Worm (Caenorhabditis elegans): ENCODE measurements around the gene W02A2.9.

The W02A2.9 gene

ce11 chrIV:13318773-13319172 is 28.7 kb upstream of the W02A2.9 start (continued):
- no peak for TF ChIP-seq F37B4.10 (GFP tag; IDR thresholded peaks at IDR 0.05)
- no peak for TF ChIP-seq sdz-38 (tag; optimal IDR thresholded peaks at IDR 0.05)
- TF ChIP-seq nhr-179 (tag; optimal IDR thresholded peaks at IDR 0.05), result no peak
- no peak for TF ChIP-seq madf-3 (GFP tag; IDR thresholded peaks at IDR 0.05)
- TF ChIP-seq F22D6.2 (tag; optimal IDR thresholded peaks at IDR 0.05), result no peak
- TF ChIP-seq tlf-1 (GFP tag; optimal IDR thresholded peaks at IDR 0.05), result peak; percentile 83
- no peak for TF ChIP-seq aptf-2 (GFP tag; conservative IDR thresholded peaks at IDR 0.05)
- TF ChIP-seq ZK185.1 (tag; optimal IDR thresholded peaks at IDR 0.05; ENCODE audit: poor library complexity, severe bottlenecking), result no peak
- peak; percentile 31 for TF ChIP-seq lin-54 (GFP tag; optimal IDR thresholded peaks at IDR 0.05)
- no peak for TF ChIP-seq akir-1 (GFP tag; optimal IDR thresholded peaks at IDR 0.05)
- peak; percentile 52 for TF ChIP-seq madf-6 (GFP tag; IDR thresholded peaks at IDR 0.05)
- peak; percentile 30 for TF ChIP-seq ztf-3 (GFP tag; optimal IDR thresholded peaks at IDR 0.05)
- TF ChIP-seq chd-7 (tag; optimal IDR thresholded peaks at IDR 0.05), result peak; percentile 76
- TF ChIP-seq Y56A3A.18 (GFP tag; IDR thresholded peaks at IDR 0.05), result 0 out of 2 replicates have a peak, but pooled peaks have one; percentile 56
- peak; percentile 51; the same call in 1 of the 2 replicates for TF ChIP-seq hsf-1 (GFP tag; IDR thresholded peaks at IDR 0.05)
- TF ChIP-seq F49E8.2 (tag; optimal IDR thresholded peaks at IDR 0.05; ENCODE audit: insufficient read depth), result no peak
- no peak for TF ChIP-seq lsy-27 (tag; optimal IDR thresholded peaks at IDR 0.05; ENCODE audit: borderline replicate concordance, insufficient read depth)
- TF ChIP-seq dpff-1 (tag; optimal IDR thresholded peaks at IDR 0.05), result no peak
- 0 out of 2 replicates have a peak, but pooled peaks have one; percentile 49 for TF ChIP-seq egl-44 (GFP tag; IDR thresholded peaks at IDR 0.05)
- no peak for TF ChIP-seq hmg-20 (GFP tag; IDR thresholded peaks at IDR 0.05)
- TF ChIP-seq cebp-1 (GFP tag; IDR thresholded peaks at IDR 0.05), result peak; percentile 67
- TF ChIP-seq cebp-1 (tag; optimal IDR thresholded peaks at IDR 0.05), result peak; percentile 74
- TF ChIP-seq aptf-3 (GFP tag; IDR thresholded peaks at IDR 0.05), result no peak
- TF ChIP-seq T26A5.8 (tag; optimal IDR thresholded peaks at IDR 0.05), result no peak
- no peak for TF ChIP-seq gei-17 (GFP tag; optimal IDR thresholded peaks at IDR 0.05)
- TF ChIP-seq T07F8.4 (tag; optimal IDR thresholded peaks at IDR 0.05), result no peak
- TF ChIP-seq ztf-28 (GFP tag; IDR thresholded peaks at IDR 0.05), result no peak
- peak; percentile 10; the same call in 1 of the 2 replicates for TF ChIP-seq hmg-1.2 (GFP tag; IDR thresholded peaks at IDR 0.05)
- TF ChIP-seq lag-1 (GFP tag; IDR thresholded peaks at IDR 0.05), result no peak
- no peak for TF ChIP-seq efl-1 (GFP tag; optimal IDR thresholded peaks at IDR 0.05)
- no peak for TF ChIP-seq mxl-1 (tag; optimal IDR thresholded peaks at IDR 0.05)
- peak; percentile 82 for TF ChIP-seq nfyb-1 (GFP tag; IDR thresholded peaks at IDR 0.05)
- TF ChIP-seq B0261.1 (tag; optimal IDR thresholded peaks at IDR 0.05), result no peak
- TF ChIP-seq C17E4.6 (GFP tag; IDR thresholded peaks at IDR 0.05), result no peak
- TF ChIP-seq somi-1 (GFP tag; optimal IDR thresholded peaks at IDR 0.05), result no peak
- no peak for TF ChIP-seq egrh-3 (GFP tag; IDR thresholded peaks at IDR 0.05)
- no peak for TF ChIP-seq F39B2.1 (GFP tag; IDR thresholded peaks at IDR 0.05)
- TF ChIP-seq attf-5 (GFP tag; optimal IDR thresholded peaks at IDR 0.05), result peak; percentile 25
- no peak for TF ChIP-seq B0035.1 (tag; optimal IDR thresholded peaks at IDR 0.05)
- no peak for TF ChIP-seq ztf-25 (GFP tag; IDR thresholded peaks at IDR 0.05)
- no peak for TF ChIP-seq ceh-100 (GFP tag; IDR thresholded peaks at IDR 0.05)
- peak in 1 of 2 experiments; percentile 54 for TF ChIP-seq let-607 (tag; optimal IDR thresholded peaks at IDR 0.05)
- TF ChIP-seq snpc-4 (GFP tag; optimal IDR thresholded peaks at IDR 0.05), result no peak
- TF ChIP-seq snpc-4 (tag; optimal IDR thresholded peaks at IDR 0.05), result peak in 2 of 4 experiments; percentile 5 to 53
- TF ChIP-seq bed-1 (GFP tag; IDR thresholded peaks at IDR 0.05), result no peak
- no peak for TF ChIP-seq ccch-3 (GFP tag; optimal IDR thresholded peaks at IDR 0.05)
- TF ChIP-seq unc-62 (GFP tag; optimal IDR thresholded peaks at IDR 0.05), result no peak
- TF ChIP-seq madf-8 (GFP tag; conservative IDR thresholded peaks at IDR 0.05), result no peak
- TF ChIP-seq sea-2 (GFP tag; IDR thresholded peaks at IDR 0.05), result no peak
